Fruit fly (Drosophila melanogaster): ENCODE data around the gene ppk28.

Gene ppk28

DNA sequence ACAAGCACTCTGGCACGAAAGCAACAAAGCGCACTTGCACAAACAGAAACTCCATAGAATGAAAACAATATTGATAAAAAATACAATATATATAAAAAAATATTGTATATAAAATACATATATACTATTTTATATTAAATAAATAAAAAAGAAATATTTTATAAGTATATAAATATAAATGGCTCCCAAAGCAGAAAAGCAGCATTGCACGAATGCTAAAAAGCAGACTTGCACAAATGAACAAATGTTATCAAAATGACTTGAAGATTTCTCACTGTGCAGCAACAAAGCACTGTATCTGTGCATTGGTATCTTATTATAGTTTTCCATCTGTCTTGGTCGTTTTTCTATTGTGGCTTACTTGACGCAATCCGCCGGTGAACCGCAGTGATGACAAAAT, 37.1 kb upstream of the ppk28 start (continued):
- TF ChIP-seq ham (GFP tag; IDR thresholded peaks at IDR 0.05) (no peak), sob (GFP tag; IDR thresholded peaks at IDR 0.05) (no peak), Vsx1 (GFP tag; optimal IDR thresholded peaks at IDR 0.05) (no peak), CG8924 (tag; optimal IDR thresholded peaks at IDR 0.05) (peak; percentile 6), CG6254 (GFP tag; optimal IDR thresholded peaks at IDR 0.05) (peak; percentile 10), chm (GFP tag; IDR thresholded peaks at IDR 0.05) (no peak), CG1792 (GFP tag; optimal IDR thresholded peaks at IDR 0.05) (no peak), CG2199 (GFP tag; IDR thresholded peaks at IDR 0.05) (no peak), NC2β (GFP tag; optimal IDR thresholded peaks at IDR 0.05) (no peak), CG8765 (GFP tag; IDR thresholded peaks at IDR 0.05) (no peak), CG6854 (GFP tag; optimal IDR thresholded peaks at IDR 0.05) (no peak), CG4707 (GFP tag; optimal IDR thresholded peaks at IDR 0.05) (no peak), CG3847 (GFP tag; IDR thresholded peaks at IDR 0.05) (no peak), CG8478 (optimal IDR thresholded peaks at IDR 0.05) (no peak), Xbp1 (GFP tag; optimal IDR thresholded peaks at IDR 0.05) (no peak), ranshi (GFP tag; IDR thresholded peaks at IDR 0.05) (no peak), CkIIα-i1 (GFP tag; IDR thresholded peaks at IDR 0.05) (no peak), CTCF (GFP tag; optimal IDR thresholded peaks at IDR 0.05) (no peak), Camta (GFP tag; optimal IDR thresholded peaks at IDR 0.05) (no peak), CG10274 (GFP tag; optimal IDR thresholded peaks at IDR 0.05) (no peak), NK7.1 (GFP tag; optimal IDR thresholded peaks at IDR 0.05) (no peak), Spps (tag; optimal IDR thresholded peaks at IDR 0.05) (no peak), wor (GFP tag; IDR thresholded peaks at IDR 0.05) (no peak), prd (optimal IDR thresholded peaks at IDR 0.05) (no peak), prd (GFP tag; IDR thresholded peaks at IDR 0.05) (no peak), cad (GFP tag; optimal IDR thresholded peaks at IDR 0.05) (no peak), MBD-R2 (GFP tag; IDR thresholded peaks at IDR 0.05) (no peak), CG7556 (GFP tag; optimal IDR thresholded peaks at IDR 0.05) (no peak), ci (GFP tag; IDR thresholded peaks at IDR 0.05) (no peak), vvl (GFP tag; IDR thresholded peaks at IDR 0.05) (0 out of 2 replicates have a peak, but pooled peaks have one; percentile 11), stwl (tag; optimal IDR thresholded peaks at IDR 0.05) (no peak), nmo (GFP tag; optimal IDR thresholded peaks at IDR 0.05) (peak; percentile 69), CG15514 (GFP tag; optimal IDR thresholded peaks at IDR 0.05) (no peak), Hmr (GFP tag; optimal IDR thresholded peaks at IDR 0.05) (no peak), HLH3B (GFP tag; IDR thresholded peaks at IDR 0.05) (no peak), CG10462 (GFP tag; optimal IDR thresholded peaks at IDR 0.05) (no peak), sc (optimal IDR thresholded peaks at IDR 0.05) (no peak), sc (GFP tag; optimal IDR thresholded peaks at IDR 0.05) (no peak), CG7839 (tag; optimal IDR thresholded peaks at IDR 0.05) (peak; percentile 56), dmrt99B (tag; optimal IDR thresholded peaks at IDR 0.05) (peak; percentile 63), CG3726 (GFP tag; IDR thresholded peaks at IDR 0.05) (no peak), CG16815 (GFP tag; optimal IDR thresholded peaks at IDR 0.05) (no peak), CG10431 (GFP tag; optimal IDR thresholded peaks at IDR 0.05) (no peak), CG4730 (GFP tag; IDR thresholded peaks at IDR 0.05) (no peak), CG3281 (GFP tag; optimal IDR thresholded peaks at IDR 0.05) (no peak), HmgD (GFP tag; optimal IDR thresholded peaks at IDR 0.05) (no peak), CG14860 (GFP tag; IDR thresholded peaks at IDR 0.05; ENCODE audit: partially characterized antibody) (no peak), CG33557 (GFP tag; optimal IDR thresholded peaks at IDR 0.05) (no peak), CG7963 (GFP tag; IDR thresholded peaks at IDR 0.05; ENCODE audit: partially characterized antibody) (no peak), CG15696 (tag; optimal IDR thresholded peaks at IDR 0.05) (no peak), CG5953 (GFP tag; IDR thresholded peaks at IDR 0.05) (no peak), Elba2 (GFP tag; optimal IDR thresholded peaks at IDR 0.05) (no peak), emc (GFP tag; optimal IDR thresholded peaks at IDR 0.05) (no peak), CG31224 (GFP tag; IDR thresholded peaks at IDR 0.05) (no peak)

Data from whole organism, embryonic.